Worm (Caenorhabditis elegans) whole organism, early embryonic: ENCODE results near the gene arx-2.

Source experiments
- B0310.2 ChIP-seq: sonication (generic microtip); optimal IDR thresholded peaks from 2 replicates; lab custom pipeline; 2016; ENCODE audit warnings: mild to moderate bottlenecking, missing genetic modification characterization, missing compliant biosample characterization
- F13C5.2 ChIP-seq: sonication (generic microtip); optimal IDR thresholded peaks from 2 replicates; lab custom pipeline; 2017; ENCODE audit warnings: mild to moderate bottlenecking, missing genetic modification characterization, inconsistent platforms, missing compliant biosample characterization
- aly-1 ChIP-seq: sonication (generic microtip); optimal IDR thresholded peaks from 2 replicates; lab custom pipeline; 2016; ENCODE audit warnings: missing genetic modification characterization, missing compliant biosample characterization
- ama-1 ChIP-seq: fragments of 150-350 bp; optimal IDR thresholded peaks from 2 replicates; lab custom pipeline; 2014
- ceh-13 ChIP-seq: fragments of 200-800 bp; sonication (Bioruptor generic); optimal IDR thresholded peaks from 2 replicates; lab custom pipeline; 2018; ENCODE audit warnings: mild to moderate bottlenecking, missing genetic modification characterization, missing compliant biosample characterization
- ceh-36 ChIP-seq: sonication (generic microtip); optimal IDR thresholded peaks from 2 replicates; lab custom pipeline; 2016; ENCODE audit warnings: missing genetic modification characterization, inconsistent platforms, missing compliant biosample characterization
- ets-7 ChIP-seq: sonication (generic microtip); optimal IDR thresholded peaks from 2 replicates; lab custom pipeline; 2016; ENCODE audit warnings: missing genotype, missing genetic modification characterization, missing compliant biosample characterization
- flt-1 ChIP-seq: fragments of 200-800 bp; sonication (Bioruptor generic); IDR thresholded peaks from 2 replicates; pipeline ENCODE4 v1.3.6; 2022; ENCODE audit warnings: missing genetic modification characterization, missing compliant biosample characterization
- hmbx-1 ChIP-seq: sonication (generic microtip); optimal IDR thresholded peaks from 2 replicates; lab custom pipeline; 2016; ENCODE audit warnings: mild to moderate bottlenecking, missing genetic modification characterization, missing compliant biosample characterization
- hmg-4 ChIP-seq: fragments of 200-800 bp; sonication (Bioruptor generic); optimal IDR thresholded peaks from 2 replicates; lab custom pipeline; 2018; ENCODE audit warnings: mild to moderate bottlenecking, missing genetic modification characterization, missing compliant biosample characterization
- hnd-1 ChIP-seq: sonication (generic microtip); optimal IDR thresholded peaks from 2 replicates; lab custom pipeline; 2016; ENCODE audit warnings: missing genetic modification characterization, missing compliant biosample characterization
- pes-1 ChIP-seq: fragments of 200-800 bp; sonication (Bioruptor generic); IDR thresholded peaks from 2 replicates; pipeline ENCODE4 v1.3.6; 2022; ENCODE audit warnings: missing genetic modification reagents, missing genetic modification characterization, missing compliant biosample characterization
- scrt-1 ChIP-seq: fragments of 200-800 bp; sonication (Bioruptor generic); IDR thresholded peaks from 2 replicates; pipeline ENCODE4 v1.3.6; 2022; ENCODE audit warnings: missing genetic modification characterization, missing compliant biosample characterization
- sea-1 ChIP-seq: fragments of 200-800 bp; sonication (Bioruptor generic); conservative IDR thresholded peaks from 2 replicates; pipeline ENCODE4 v1.3.6; 2022; ENCODE audit warnings: missing genetic modification characterization, missing compliant biosample characterization
- tbx-11 ChIP-seq: fragments of 200-800 bp; sonication (Bioruptor generic); IDR thresholded peaks from 2 replicates; pipeline ENCODE4 v1.3.6; 2022; ENCODE audit warnings: missing genetic modification characterization, missing compliant biosample characterization
- tbx-37 ChIP-seq: fragments of 200-800 bp; sonication (Bioruptor generic); conservative IDR thresholded peaks from 2 replicates; pipeline ENCODE4 v1.3.6; 2022; ENCODE audit warnings: missing genetic modification reagents, missing genetic modification characterization, missing compliant biosample characterization
- tra-4 ChIP-seq: sonication (generic microtip); optimal IDR thresholded peaks from 2 replicates; lab custom pipeline; 2017; ENCODE audit warnings: missing genetic modification characterization, missing compliant biosample characterization

arx-2 gene

DNA sequence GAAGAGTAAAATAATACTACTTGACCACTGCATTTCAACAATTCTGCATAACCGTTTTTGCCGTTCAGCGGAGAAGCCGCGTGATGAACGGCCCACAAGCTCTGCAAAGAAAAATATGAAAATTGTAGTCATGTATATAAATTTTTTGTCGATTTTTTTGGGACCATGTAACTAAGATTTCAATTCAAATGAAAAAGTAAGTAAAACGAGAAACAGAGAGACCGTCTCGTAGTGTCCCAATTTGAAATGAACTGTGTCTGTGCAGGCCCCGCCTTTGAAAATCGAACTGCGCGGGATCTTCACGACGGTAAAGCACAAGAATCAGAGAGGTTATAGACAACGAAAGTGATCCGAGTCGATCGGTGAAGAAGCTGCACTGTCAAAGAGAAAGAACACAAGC is 6.1 kb downstream of the arx-2 start, which contains the start of gene crm-1:
Gene crm-1, minus strand, starts transcription at position 101 of the 400 bp plus-strand sequence.
- TF ChIP-seq hnd-1 (tag; lab: Kevin White, UChicago) (no peak), hmbx-1 (tag; lab: Kevin White, UChicago) (no peak)

DNA sequence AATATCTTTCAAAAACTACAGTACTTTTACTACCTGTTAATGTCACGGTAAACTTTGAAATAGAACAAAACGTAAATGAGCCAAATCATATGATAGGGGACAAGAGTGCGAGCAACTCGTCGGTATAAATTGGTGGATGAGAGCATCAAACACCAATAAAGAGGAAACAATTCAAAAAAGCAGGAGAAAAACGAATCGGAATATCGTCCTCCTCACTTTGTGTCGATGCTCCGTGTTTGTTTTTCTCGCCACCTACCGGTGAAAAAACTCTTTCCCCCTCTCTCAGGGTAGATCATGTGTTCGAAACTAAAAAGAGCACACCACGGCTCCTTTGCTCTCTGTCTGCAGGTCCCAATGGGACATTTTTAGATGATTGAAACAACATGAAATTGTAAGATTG is 10.1 kb downstream of the arx-2 start:
- no peak for TF ChIP-seq aly-1
- no peak for TF ChIP-seq hnd-1 (tag; lab: Kevin White, UChicago)
- no peak for TF ChIP-seq B0310.2 (tag; lab: Kevin White, UChicago)
- no peak for TF ChIP-seq tbx-37 (GFP tag; lab: Robert Waterston, UW)
- TF ChIP-seq hmbx-1 (tag; lab: Kevin White, UChicago), result no peak
- TF ChIP-seq pes-1, result no peak
- no peak for TF ChIP-seq ceh-36
- TF ChIP-seq ceh-13, result no peak
- TF ChIP-seq ets-7 (tag; lab: Kevin White, UChicago), result no peak
- no peak for TF ChIP-seq F13C5.2
- TF ChIP-seq sea-1, result no peak
- no peak for TF ChIP-seq scrt-1 (GFP tag; lab: Robert Waterston, UW)
- no peak for TF ChIP-seq tbx-11 (GFP tag; lab: Robert Waterston, UW)
- no peak for TF ChIP-seq flt-1
- TF ChIP-seq tra-4, result no peak

DNA sequence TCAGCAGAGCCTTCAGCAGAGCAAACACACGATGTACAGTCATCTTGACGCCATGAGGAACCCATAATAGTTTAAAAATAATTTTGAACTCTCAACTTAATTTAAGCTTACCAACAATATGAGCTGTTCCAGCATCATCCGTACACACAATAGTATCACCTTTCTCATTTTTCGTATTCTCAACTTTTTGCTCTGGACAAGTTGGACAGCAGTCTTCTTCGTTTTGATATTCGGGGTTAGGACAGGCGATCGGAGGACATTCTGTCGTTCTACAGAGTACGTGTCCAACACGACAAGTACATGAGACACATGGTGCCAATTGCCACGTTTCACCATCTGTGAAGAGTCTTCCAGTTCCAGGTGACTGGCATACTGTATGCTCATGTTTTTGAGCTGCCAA is 14.6 kb downstream of the arx-2 start:
- TF ChIP-seq ceh-13 (no peak), pes-1 (no peak)

ce11 chrV:10320101-10320761 is 17.9 kb downstream of the arx-2 start, which contains the start of the genes gna-1 and B0024.13:
Gene gna-1 (minus strand): TSS chrV:10320151.
Gene B0024.13 (plus strand): TSS chrV:10320711.
- TF ChIP-seq ceh-36 (no peak), scrt-1 (GFP tag; lab: Robert Waterston, UW) (no peak), tbx-37 (GFP tag; lab: Robert Waterston, UW) (peak; percentile 41; the same call in 1 of the 2 replicates), tbx-11 (GFP tag; lab: Robert Waterston, UW) (no peak), F13C5.2 (no peak), aly-1 (peak; percentile 8), sea-1 (no peak), flt-1 (no peak), tra-4 (no peak), hmbx-1 (tag; lab: Kevin White, UChicago) (no peak), hmg-4 (no peak), ets-7 (tag; lab: Kevin White, UChicago) (no peak)

DNA sequence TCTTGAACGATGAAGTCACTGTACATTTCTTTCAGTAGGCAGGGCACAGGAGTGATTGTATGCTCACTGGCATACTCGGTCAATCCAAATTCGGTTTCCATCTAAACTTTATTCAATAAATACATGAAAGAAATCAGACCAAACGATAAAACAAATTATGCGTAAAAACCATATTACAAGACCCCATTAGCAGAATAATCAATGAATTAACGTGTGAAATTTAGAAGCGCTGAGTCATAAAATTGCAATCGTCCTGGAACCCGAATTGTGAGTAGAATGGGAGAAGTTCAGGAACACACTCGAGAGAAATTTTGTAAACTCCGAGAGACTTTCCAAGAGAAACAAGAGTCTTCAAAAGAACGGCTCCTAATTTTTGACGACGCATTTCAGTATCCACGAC is 18.7 kb downstream of the arx-2 start, which contains the start of gene B0024.11:
Gene B0024.11, minus strand, starts transcription at position 101 of the 400 bp plus-strand sequence.
- TF ChIP-seq sea-1 (no peak), ama-1 (no peak), ceh-36 (no peak), flt-1 (no peak), tbx-11 (GFP tag; lab: Robert Waterston, UW) (no peak), ceh-13 (no peak), ets-7 (tag; lab: Kevin White, UChicago) (no peak), tra-4 (no peak), aly-1 (no peak), F13C5.2 (no peak), hmg-4 (no peak), hmbx-1 (tag; lab: Kevin White, UChicago) (no peak), B0310.2 (tag; lab: Kevin White, UChicago) (no peak), hnd-1 (tag; lab: Kevin White, UChicago) (no peak), pes-1 (no peak), tbx-37 (GFP tag; lab: Robert Waterston, UW) (no peak), scrt-1 (GFP tag; lab: Robert Waterston, UW) (no peak)

- no peak for TF ChIP-seq scrt-1 (GFP tag; lab: Robert Waterston, UW)
- TF ChIP-seq ets-7 (tag; lab: Kevin White, UChicago), result no peak
- TF ChIP-seq tbx-11 (GFP tag; lab: Robert Waterston, UW), result no peak
- TF ChIP-seq B0310.2 (tag; lab: Kevin White, UChicago), result no peak
- TF ChIP-seq ama-1, result no peak
- no peak for TF ChIP-seq F13C5.2
- TF ChIP-seq hnd-1 (tag; lab: Kevin White, UChicago), result no peak
- no peak for TF ChIP-seq tbx-37 (GFP tag; lab: Robert Waterston, UW)
- TF ChIP-seq hmg-4, result no peak
- TF ChIP-seq flt-1, result no peak
- TF ChIP-seq ceh-36, result no peak
- TF ChIP-seq pes-1, result no peak
- TF ChIP-seq tra-4, result no peak
- TF ChIP-seq sea-1, result no peak
- TF ChIP-seq aly-1, result no peak
These were observed 20.9 kb downstream of the arx-2 start, which contains the start of gene asps-1 for ce11 chrV:10317294-10317693. Gene asps-1 (minus strand): TSS chrV:10317394.

DNA sequence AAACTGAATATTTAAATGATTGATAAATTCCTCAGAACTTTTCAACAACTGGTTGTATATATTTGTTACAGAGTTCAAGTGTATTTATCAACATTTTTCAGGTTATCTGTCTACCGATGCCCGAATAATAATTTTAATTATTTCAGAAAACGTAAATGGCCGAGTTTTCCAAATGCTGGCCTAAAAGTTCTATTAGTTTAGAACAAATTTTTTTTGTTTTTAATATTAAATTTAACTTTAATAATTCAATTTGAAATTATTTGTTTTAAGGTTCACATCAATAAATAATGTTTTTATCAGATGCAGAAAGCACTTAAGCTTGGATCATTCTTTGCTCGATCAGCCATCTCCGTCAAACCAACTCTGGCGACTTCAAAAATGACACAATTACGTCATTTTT is 23.8 kb downstream of the arx-2 start, which contains the start of gene trx-2:
Gene trx-2, plus strand, starts transcription at position 301 of the 400 bp plus-strand sequence.
- no peak for TF ChIP-seq F13C5.2
- no peak for TF ChIP-seq tbx-11 (GFP tag; lab: Robert Waterston, UW)
- no peak for TF ChIP-seq tbx-37 (GFP tag; lab: Robert Waterston, UW)
- no peak for TF ChIP-seq hmg-4
- TF ChIP-seq hnd-1 (tag; lab: Kevin White, UChicago), result no peak
- TF ChIP-seq aly-1, result no peak
- no peak for TF ChIP-seq pes-1
- no peak for TF ChIP-seq sea-1
- no peak for TF ChIP-seq scrt-1 (GFP tag; lab: Robert Waterston, UW)
- TF ChIP-seq ceh-13, result no peak
- no peak for TF ChIP-seq ets-7 (tag; lab: Kevin White, UChicago)
- no peak for TF ChIP-seq B0310.2 (tag; lab: Kevin White, UChicago)
- TF ChIP-seq flt-1, result no peak
- no peak for TF ChIP-seq hmbx-1 (tag; lab: Kevin White, UChicago)
- no peak for TF ChIP-seq tra-4
- no peak for TF ChIP-seq ama-1

DNA sequence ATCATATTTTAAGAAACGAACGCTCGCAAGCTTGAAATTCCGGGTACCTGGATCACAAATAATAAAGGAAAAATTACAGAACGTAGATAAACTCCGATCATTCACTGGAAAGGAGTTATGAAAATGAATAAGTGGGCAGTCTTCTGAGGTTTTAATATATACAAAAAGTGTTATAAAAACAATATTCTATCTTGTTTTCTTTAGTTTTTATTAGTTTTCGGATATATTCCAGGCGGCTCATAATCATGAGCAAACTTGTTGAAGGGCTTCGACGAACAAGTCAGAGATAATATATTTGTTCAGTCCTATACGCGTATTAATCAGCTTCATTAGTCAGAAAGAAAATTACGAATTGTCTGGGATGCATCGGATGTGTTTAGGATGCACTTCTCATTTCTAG is 24.2 kb downstream of the arx-2 start, which contains the start of gene gcy-6:
Gene gcy-6, minus strand, starts transcription at position 101 of the 400 bp plus-strand sequence.
- TF ChIP-seq tbx-37 (GFP tag; lab: Robert Waterston, UW) (no peak), F13C5.2 (no peak), pes-1 (no peak), ceh-13 (no peak), hmg-4 (no peak), ceh-36 (no peak), ama-1 (no peak), tbx-11 (GFP tag; lab: Robert Waterston, UW) (no peak), ets-7 (tag; lab: Kevin White, UChicago) (no peak), hnd-1 (tag; lab: Kevin White, UChicago) (no peak), sea-1 (no peak), B0310.2 (tag; lab: Kevin White, UChicago) (no peak)
